Worm (Caenorhabditis elegans) whole organism, midembryonic: ENCODE results near the gene Y54G2A.11.

Source experiments
- T22C8.4 ChIP-seq: fragments of 200-800 bp; sonication (Bioruptor generic); IDR thresholded peaks from 2 replicates; pipeline ENCODE4 v1.3.6; 2022; ENCODE audit warnings: missing genetic modification characterization, missing compliant biosample characterization
- cog-1 ChIP-seq: sonication (generic microtip); optimal IDR thresholded peaks from 2 replicates; lab custom pipeline; 2016; ENCODE audit warnings: missing genetic modification characterization, missing compliant biosample characterization
- flt-1 ChIP-seq: fragments of 200-800 bp; sonication (Bioruptor generic); IDR thresholded peaks from 2 replicates; pipeline ENCODE4 v1.3.6; 2022; ENCODE audit warnings: missing genetic modification characterization, missing compliant biosample characterization
- klf-2 ChIP-seq: fragments of 200-800 bp; sonication (Bioruptor generic); conservative IDR thresholded peaks from 2 replicates; pipeline ENCODE4 v1.3.6; 2022; ENCODE audit warnings: missing genetic modification reagents, missing genetic modification characterization, missing compliant biosample characterization
- med-1 ChIP-seq: sonication (generic microtip); optimal IDR thresholded peaks from 2 replicates; lab custom pipeline; 2017; ENCODE audit warnings: missing genetic modification characterization, mild to moderate bottlenecking, missing compliant biosample characterization, antibody characterized with exemption, missing genetic modification reagents; ENCODE audit not compliant: insufficient read depth
- ref-1 ChIP-seq: fragments of 200-800 bp; sonication (Bioruptor generic); conservative IDR thresholded peaks from 2 replicates; pipeline ENCODE4 v1.3.6; 2022; ENCODE audit warnings: missing genetic modification reagents, missing genetic modification characterization, missing compliant biosample characterization
- tab-1 ChIP-seq: fragments of 200-800 bp; sonication (Bioruptor generic); IDR thresholded peaks from 2 replicates; pipeline ENCODE4 v1.3.6; 2022; ENCODE audit warnings: missing genetic modification characterization, missing compliant biosample characterization
- ztf-23 ChIP-seq: fragments of 200-800 bp; sonication (Bioruptor generic); IDR thresholded peaks from 2 replicates; pipeline ENCODE4 v1.3.6; 2022; ENCODE audit warnings: missing genetic modification reagents, missing genetic modification characterization, missing compliant biosample characterization
- ztf-29 ChIP-seq: fragments of 200-800 bp; sonication (Bioruptor generic); IDR thresholded peaks from 2 replicates; pipeline ENCODE4 v1.3.6; 2022; ENCODE audit warnings: missing genetic modification reagents, missing genetic modification characterization, missing compliant biosample characterization

The Y54G2A.11 gene

ce11 chrIV:2776733-2777132 lies 5.1 kb upstream of the Y54G2A.11 start:
- TF ChIP-seq klf-2 (GFP tag; lab: Robert Waterston, UW) (no peak), ref-1 (GFP tag; lab: Robert Waterston, UW) (no peak), tab-1 (GFP tag; lab: Robert Waterston, UW) (no peak), ztf-29 (GFP tag; lab: Robert Waterston, UW) (no peak), ztf-23 (GFP tag; lab: Robert Waterston, UW) (no peak), cog-1 (tag; lab: Kevin White, UChicago) (no peak), flt-1 (no peak), T22C8.4 (no peak), med-1 (GFP tag; lab: Kevin White, UChicago) (no peak)

- TF ChIP-seq med-1 (GFP tag; lab: Kevin White, UChicago) (no peak), cog-1 (tag; lab: Kevin White, UChicago) (no peak), klf-2 (GFP tag; lab: Robert Waterston, UW) (no peak), ztf-23 (GFP tag; lab: Robert Waterston, UW) (no peak), flt-1 (no peak), tab-1 (GFP tag; lab: Robert Waterston, UW) (no peak), ref-1 (GFP tag; lab: Robert Waterston, UW) (no peak), T22C8.4 (no peak), ztf-29 (GFP tag; lab: Robert Waterston, UW) (no peak)
Observed at ce11 chrIV:2775992-2776630, 4.5 kb upstream of the Y54G2A.11 start.

DNA sequence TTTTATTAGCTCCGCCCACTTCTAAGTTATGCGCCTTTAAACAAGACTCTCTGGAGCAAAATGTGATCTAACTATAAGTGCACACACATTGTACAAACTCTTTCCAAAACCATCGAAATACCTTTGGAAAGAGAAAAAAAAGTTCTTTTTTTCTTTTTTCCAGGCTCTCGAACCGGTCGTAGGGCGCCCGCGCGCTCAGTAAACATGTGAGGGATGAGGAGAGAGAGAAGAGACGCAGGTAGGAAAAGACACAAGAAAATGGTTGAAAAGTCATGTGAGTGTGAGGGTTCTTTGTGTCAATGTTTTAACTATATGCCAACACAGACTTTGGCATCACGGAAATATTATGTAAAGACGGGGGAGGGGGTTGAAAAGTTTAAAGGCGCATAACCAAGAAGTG lies 2.9 kb upstream of the Y54G2A.11 start:
- no peak for TF ChIP-seq cog-1 (tag; lab: Kevin White, UChicago)
- no peak for TF ChIP-seq tab-1 (GFP tag; lab: Robert Waterston, UW)
- 0 out of 2 replicates have a peak, but pooled peaks have one; percentile 6 for TF ChIP-seq flt-1
- TF ChIP-seq ztf-23 (GFP tag; lab: Robert Waterston, UW), result peak; percentile 56; the same call in 1 of the 2 replicates

- TF ChIP-seq T22C8.4 (no peak), med-1 (GFP tag; lab: Kevin White, UChicago) (no peak), ztf-29 (GFP tag; lab: Robert Waterston, UW) (no peak), klf-2 (GFP tag; lab: Robert Waterston, UW) (no peak), ztf-23 (GFP tag; lab: Robert Waterston, UW) (no peak), tab-1 (GFP tag; lab: Robert Waterston, UW) (no peak), flt-1 (no peak), cog-1 (tag; lab: Kevin White, UChicago) (no peak), ref-1 (GFP tag; lab: Robert Waterston, UW) (no peak)
Observed at ce11 chrIV:2773382-2773979, 1.9 kb upstream of the Y54G2A.11 start.

ce11 chrIV:2772209-2772851 lies 738 bp upstream of the Y54G2A.11 start:
- TF ChIP-seq ref-1 (GFP tag; lab: Robert Waterston, UW) (no peak), klf-2 (GFP tag; lab: Robert Waterston, UW) (no peak), tab-1 (GFP tag; lab: Robert Waterston, UW) (no peak), cog-1 (tag; lab: Kevin White, UChicago) (no peak), med-1 (GFP tag; lab: Kevin White, UChicago) (no peak), T22C8.4 (no peak), flt-1 (no peak), ztf-29 (GFP tag; lab: Robert Waterston, UW) (no peak), ztf-23 (GFP tag; lab: Robert Waterston, UW) (no peak)

- TF ChIP-seq tab-1 (GFP tag; lab: Robert Waterston, UW), result no peak
- no peak for TF ChIP-seq med-1 (GFP tag; lab: Kevin White, UChicago)
- no peak for TF ChIP-seq ztf-29 (GFP tag; lab: Robert Waterston, UW)
- no peak for TF ChIP-seq flt-1
- TF ChIP-seq ref-1 (GFP tag; lab: Robert Waterston, UW), result no peak
Observed at ce11 chrIV:2770835-2771234, 757 bp downstream of the Y54G2A.11 start.

DNA sequence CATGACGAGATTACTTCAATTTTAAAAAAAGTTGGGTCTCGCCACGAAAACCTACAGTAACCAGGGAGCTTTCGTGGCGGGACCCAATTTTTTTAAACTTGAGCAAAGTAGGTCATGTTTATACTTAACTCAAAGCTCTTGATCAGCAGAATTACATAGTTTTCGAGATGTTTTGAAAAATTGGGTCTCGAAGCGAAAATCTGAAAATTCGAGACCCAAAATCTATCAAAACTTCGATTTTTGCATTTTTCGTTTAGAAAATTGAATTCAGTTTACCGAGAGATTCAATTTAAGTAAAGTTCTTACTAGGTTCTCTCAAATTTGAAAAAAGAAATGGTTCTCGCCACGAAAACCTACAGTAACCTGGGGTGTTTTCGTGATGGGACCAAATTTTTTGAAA lies 1.5 kb downstream of the Y54G2A.11 start:
- TF ChIP-seq tab-1 (GFP tag; lab: Robert Waterston, UW), result no peak
- TF ChIP-seq cog-1 (tag; lab: Kevin White, UChicago), result no peak
- no peak for TF ChIP-seq med-1 (GFP tag; lab: Kevin White, UChicago)

DNA sequence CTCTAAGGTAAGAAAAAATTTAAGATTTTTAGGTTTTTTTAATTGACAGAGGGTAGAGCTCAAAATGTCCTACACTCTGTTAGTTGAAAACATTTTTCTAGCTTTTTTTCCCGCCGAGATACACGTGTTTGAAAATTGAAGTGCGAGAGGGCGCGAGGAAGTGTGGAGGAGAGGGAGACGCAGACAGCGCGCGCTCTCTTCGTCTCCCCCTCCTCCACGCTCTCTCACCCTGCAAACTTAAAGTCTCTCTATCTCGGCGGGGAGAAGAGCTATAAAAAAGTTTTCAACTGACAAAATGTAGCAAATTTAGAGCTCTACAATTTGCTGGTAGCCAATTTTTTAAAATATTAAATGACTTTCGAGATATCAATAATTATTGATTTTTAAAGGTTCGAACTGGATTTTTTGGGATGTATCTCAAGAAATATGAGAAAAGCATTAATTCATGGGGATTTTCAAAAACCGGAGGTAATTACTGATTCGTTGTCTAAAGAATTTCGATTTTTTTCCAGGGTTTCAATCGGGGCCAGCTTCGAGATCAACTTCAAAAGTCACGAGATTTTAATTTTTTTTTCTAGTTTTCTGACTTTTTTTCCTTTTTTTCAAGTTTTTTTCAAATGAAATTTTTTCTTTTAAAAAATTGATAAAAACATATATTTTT lies 6.4 kb downstream of the Y54G2A.11 start:
- TF ChIP-seq med-1 (GFP tag; lab: Kevin White, UChicago) (no peak), flt-1 (no peak), ref-1 (GFP tag; lab: Robert Waterston, UW) (no peak)

- TF ChIP-seq flt-1 (no peak), cog-1 (tag; lab: Kevin White, UChicago) (no peak), tab-1 (GFP tag; lab: Robert Waterston, UW) (no peak)
Observed at ce11 chrIV:2764160-2764559, 7.4 kb downstream of the Y54G2A.11 start.
